Worm (Caenorhabditis elegans) whole organism, L3 larva: Measurements from ENCODE around the gene C13F10.7.

Source experiments
- R02D3.7 ChIP-seq: fragments of 150-350 bp; optimal IDR thresholded peaks from 2 replicates; lab custom pipeline; 2014; ENCODE audit warnings: missing biosample characterization, missing genetic modification characterization
- aly-2 ChIP-seq: fragments of 150-350 bp; optimal IDR thresholded peaks from 2 replicates; lab custom pipeline; 2014; ENCODE audit warnings: missing biosample characterization, missing genetic modification characterization
- ceh-16 ChIP-seq: sonication (generic microtip); optimal IDR thresholded peaks from 2 replicates; lab custom pipeline; 2017; ENCODE audit warnings: missing biosample characterization, missing genetic modification characterization
- ceh-28 ChIP-seq: fragments of 150-350 bp; optimal IDR thresholded peaks from 2 replicates; lab custom pipeline; 2014; ENCODE audit warnings: missing biosample characterization, missing genetic modification reagents, missing genetic modification characterization
- ceh-9 ChIP-seq: sonication (generic microtip); optimal IDR thresholded peaks from 2 replicates; lab custom pipeline; 2018; ENCODE audit warnings: missing biosample characterization, missing genetic modification characterization
- egl-27 ChIP-seq: sonication (generic microtip); optimal IDR thresholded peaks from 4 replicates; lab custom pipeline; 2017; ENCODE audit warnings: missing biosample characterization, missing genetic modification reagents, missing genetic modification characterization
- elt-1 ChIP-seq: fragments of 150-350 bp; optimal IDR thresholded peaks from 2 replicates; lab custom pipeline; 2014; ENCODE audit warnings: missing biosample characterization, missing genetic modification characterization
- elt-2 ChIP-seq: sonication (generic microtip); optimal IDR thresholded peaks from 2 replicates; lab custom pipeline; 2016; ENCODE audit warnings: missing genetic modification reagents, mild to moderate bottlenecking, missing genetic modification characterization, missing compliant biosample characterization
- eor-1 ChIP-seq, 2 experiments: fragments of 150-350 bp; optimal IDR thresholded peaks; 2 replicates each; lab custom pipeline; 2014 to 2018; ENCODE audit warnings: missing biosample characterization in 2 of 2, missing genetic modification characterization in 2 of 2
- fos-1 ChIP-seq: fragments of 150-350 bp; optimal IDR thresholded peaks from 2 replicates; lab custom pipeline; 2014; ENCODE audit warnings: missing biosample characterization, missing genetic modification characterization
- hmg-11 ChIP-seq: sonication (generic microtip); optimal IDR thresholded peaks from 2 replicates; lab custom pipeline; 2016; ENCODE audit warnings: missing genetic modification characterization, missing compliant biosample characterization
- jun-1 ChIP-seq: fragments of 150-350 bp; optimal IDR thresholded peaks from 2 replicates; lab custom pipeline; 2014; ENCODE audit warnings: missing biosample characterization, missing genetic modification reagents, missing genetic modification characterization
- lin-15B ChIP-seq: fragments of 150-350 bp; optimal IDR thresholded peaks from 2 replicates; lab custom pipeline; 2014; ENCODE audit warnings: missing biosample characterization, missing genetic modification characterization
- mml-1 ChIP-seq: fragments of 150-350 bp; sonication (generic microtip); optimal IDR thresholded peaks from 3 replicates; lab custom pipeline; 2014; ENCODE audit warnings: missing biosample characterization, missing genetic modification characterization
- nfya-1 ChIP-seq: sonication (generic microtip); optimal IDR thresholded peaks from 2 replicates; lab custom pipeline; 2017; ENCODE audit warnings: missing genetic modification characterization, mild to moderate bottlenecking, missing compliant biosample characterization, antibody characterized with exemption, moderate library complexity; ENCODE audit not compliant: insufficient read depth
- nhr-12 ChIP-seq: fragments of 150-350 bp; optimal IDR thresholded peaks from 2 replicates; lab custom pipeline; 2014; ENCODE audit warnings: missing biosample characterization, missing genetic modification characterization
- nhr-23 ChIP-seq: fragments of 150-350 bp; optimal IDR thresholded peaks from 2 replicates; lab custom pipeline; 2014; ENCODE audit warnings: missing biosample characterization, missing genetic modification reagents, missing genetic modification characterization
- nhr-25 ChIP-seq: sonication (generic microtip); optimal IDR thresholded peaks from 2 replicates; lab custom pipeline; 2017; ENCODE audit warnings: missing biosample characterization, missing genetic modification characterization
- nhr-67 ChIP-seq: fragments of 150-350 bp; optimal IDR thresholded peaks from 2 replicates; lab custom pipeline; 2014; ENCODE audit warnings: missing biosample characterization, missing genetic modification characterization
- nhr-76 ChIP-seq: fragments of 150-350 bp; sonication (generic microtip); optimal IDR thresholded peaks from 5 replicates; lab custom pipeline; 2014; ENCODE audit warnings: missing biosample characterization, missing genetic modification characterization
- pqm-1 ChIP-seq: fragments of 150-350 bp; optimal IDR thresholded peaks from 2 replicates; lab custom pipeline; 2017; ENCODE audit warnings: missing biosample characterization, missing genetic modification characterization, inconsistent platforms
- sea-2 ChIP-seq: fragments of 150-350 bp; sonication (generic microtip); optimal IDR thresholded peaks from 4 replicates; lab custom pipeline; 2014; ENCODE audit warnings: missing biosample characterization, missing genetic modification reagents, missing genetic modification characterization
- skn-1 ChIP-seq: fragments of 150-350 bp; optimal IDR thresholded peaks from 2 replicates; lab custom pipeline; 2014; ENCODE audit warnings: missing biosample characterization, missing genetic modification characterization
- snpc-4 ChIP-seq: fragments of 150-350 bp; optimal IDR thresholded peaks from 2 replicates; lab custom pipeline; 2014; ENCODE audit warnings: missing biosample characterization, missing genetic modification characterization
- tbx-2 ChIP-seq: sonication (generic microtip); optimal IDR thresholded peaks from 2 replicates; lab custom pipeline; 2016; ENCODE audit warnings: mild to moderate bottlenecking, missing genetic modification characterization, missing compliant biosample characterization
- unc-39 ChIP-seq: sonication (generic microtip); optimal IDR thresholded peaks from 4 replicates; lab custom pipeline; 2017; ENCODE audit warnings: missing biosample characterization, missing genetic modification characterization
- unc-62 ChIP-seq: fragments of 150-350 bp; sonication (generic microtip); optimal IDR thresholded peaks from 4 replicates; lab custom pipeline; 2014; ENCODE audit warnings: missing biosample characterization, missing genetic modification reagents, missing genetic modification characterization
- ztf-11 ChIP-seq: fragments of 150-350 bp; optimal IDR thresholded peaks from 2 replicates; lab custom pipeline; 2014; ENCODE audit warnings: missing biosample characterization, missing genetic modification characterization
- ztf-4 ChIP-seq: fragments of 150-350 bp; optimal IDR thresholded peaks from 2 replicates; lab custom pipeline; 2014; ENCODE audit warnings: missing biosample characterization, missing genetic modification characterization

Gene C13F10.7

ce11 chrV:7186599-7186998, 36.5 kb downstream of the C13F10.7 start:
- TF ChIP-seq nfya-1 (tag; lab: Kevin White, UChicago): no peak
- TF ChIP-seq ztf-4 (tag; lab: Kevin White, UChicago): no peak
- peak; percentile 73 for TF ChIP-seq jun-1
- TF ChIP-seq pqm-1: peak; percentile 77
- TF ChIP-seq aly-2 (tag; lab: Kevin White, UChicago): no peak
- peak; percentile 82 for TF ChIP-seq elt-2 (tag; lab: Kevin White, UChicago)

ce11 chrV:7184549-7184948, 38.5 kb downstream of the C13F10.7 start, which contains the start of gene pitr-5:
pitr-5 (plus strand) TSS chrV:7184849.
- no peak for TF ChIP-seq egl-27 (tag; lab: Kevin White, UChicago)
- no peak for TF ChIP-seq hmg-11 (tag; lab: Kevin White, UChicago)
- no peak for TF ChIP-seq unc-62 (GFP tag; lab: Kevin White, UChicago)
- TF ChIP-seq ceh-16 (tag; lab: Kevin White, UChicago): no peak
- no peak for TF ChIP-seq nhr-12 (tag; lab: Kevin White, UChicago)
- TF ChIP-seq lin-15B (tag; lab: Kevin White, UChicago): no peak
- no peak for TF ChIP-seq ceh-28
- TF ChIP-seq tbx-2: no peak

ce11 chrV:7178843-7179242, 44.2 kb downstream of the C13F10.7 start, which contains the start of gene cpsf-2:
cpsf-2 (plus strand) TSS chrV:7179172.
- no peak for TF ChIP-seq mml-1 (tag; lab: Kevin White, UChicago)
- no peak for TF ChIP-seq sea-2 (GFP tag; lab: Kevin White, UChicago)
- peak; percentile 14 for TF ChIP-seq nfya-1 (tag; lab: Kevin White, UChicago)
- no peak for TF ChIP-seq pqm-1
- peak; percentile 60 for TF ChIP-seq hmg-11 (tag; lab: Kevin White, UChicago)
- TF ChIP-seq, all 47 proteins: peak for 2

ce11 chrV:7175201-7175600, 47.9 kb downstream of the C13F10.7 start, which contains the start of gene lgc-39:
lgc-39 (plus strand) TSS chrV:7175501.
- TF ChIP-seq mml-1 (tag; lab: Kevin White, UChicago) (no peak), ztf-4 (tag; lab: Kevin White, UChicago) (no peak), lin-15B (tag; lab: Kevin White, UChicago) (no peak), ztf-11 (tag; lab: Kevin White, UChicago) (no peak), skn-1 (tag; lab: Kevin White, UChicago) (no peak), hmg-11 (tag; lab: Kevin White, UChicago) (no peak), tbx-2 (no peak), unc-39 (tag; lab: Kevin White, UChicago) (no peak), fos-1 (tag; lab: Kevin White, UChicago) (no peak), ceh-9 (no peak), nhr-23 (tag; lab: Kevin White, UChicago) (no peak), nhr-12 (tag; lab: Kevin White, UChicago) (no peak), elt-1 (tag; lab: Kevin White, UChicago) (no peak), sea-2 (GFP tag; lab: Kevin White, UChicago) (no peak), nhr-25 (no peak), R02D3.7 (tag; lab: Kevin White, UChicago) (no peak), nhr-76 (tag; lab: Kevin White, UChicago) (no peak), snpc-4 (tag; lab: Kevin White, UChicago) (no peak), nhr-67 (tag; lab: Kevin White, UChicago) (no peak), eor-1 (tag; optimal IDR thresholded peaks at IDR 0.05; lab: Kevin White, UChicago) (no peak)
- TF ChIP-seq, all 47 proteins: peak for 0
